Worm (Caenorhabditis elegans) whole organism, L1 larva: ENCODE data around the gene C35A5.3.

Experiments used
- C16A3.4 ChIP-seq: fragments of 150-350 bp; optimal IDR thresholded peaks from 2 replicates; lab custom pipeline; 2014; ENCODE audit warnings: missing biosample characterization, missing genetic modification characterization
- C34B4.2 ChIP-seq: sonication (generic microtip); optimal IDR thresholded peaks from 2 replicates; lab custom pipeline; 2017; ENCODE audit warnings: mild to moderate bottlenecking, missing genetic modification characterization, missing compliant biosample characterization
- Y116A8C.19 ChIP-seq: sonication (generic microtip); optimal IDR thresholded peaks from 2 replicates; lab custom pipeline; 2016; ENCODE audit warnings: missing compliant biosample characterization, missing genetic modification characterization, borderline replicate concordance
- ceh-8 ChIP-seq: fragments of 200-800 bp; sonication (Bioruptor generic); optimal IDR thresholded peaks from 2 replicates; lab custom pipeline; 2018; ENCODE audit warnings: mild to moderate bottlenecking, missing genetic modification characterization, moderate library complexity, missing compliant biosample characterization
- ceh-88 ChIP-seq: fragments of 200-800 bp; sonication (Bioruptor generic); IDR thresholded peaks from 2 replicates; pipeline ENCODE4 v1.3.6; 2022; ENCODE audit warnings: missing genetic modification characterization, missing compliant biosample characterization
- ceh-90 ChIP-seq: sonication (generic microtip); optimal IDR thresholded peaks from 2 replicates; lab custom pipeline; 2016; ENCODE audit warnings: missing genetic modification characterization, missing compliant biosample characterization
- dpl-1 ChIP-seq, 3 experiments: fragments of 150-350 bp in 2 of 3; sonication (generic microtip) in 1 of 3; optimal IDR thresholded peaks; 2 replicates each; lab custom pipeline; 2014 to 2017; ENCODE audit warnings: missing biosample characterization in 3 of 3, missing genetic modification characterization in 3 of 3, missing genetic modification reagents in 3 of 3
- dsc-1 ChIP-seq: sonication (generic microtip); optimal IDR thresholded peaks from 2 replicates; lab custom pipeline; 2016; ENCODE audit warnings: mild to moderate bottlenecking, missing genetic modification characterization, missing compliant biosample characterization
- efl-1 ChIP-seq, 4 experiments: fragments of 150-350 bp; optimal IDR thresholded peaks in 3 of 4; peaks in 1 of 4; 1 replicate in 1 of 4; 2 replicates in 3 of 4; lab custom pipeline; 2014; ENCODE audit warnings: missing biosample characterization in 2 of 4, missing genetic modification characterization in 2 of 4, missing genetic modification reagents in 2 of 4
- elt-2 ChIP-seq: sonication (generic microtip); optimal IDR thresholded peaks from 2 replicates; lab custom pipeline; 2016; ENCODE audit warnings: missing genetic modification characterization, mild to moderate bottlenecking, inconsistent platforms, missing compliant biosample characterization, missing genetic modification reagents
- elt-3 ChIP-seq, 6 experiments: fragments of 150-350 bp in 1 of 6; sonication (generic microtip); optimal IDR thresholded peaks; 2 replicates each; lab custom pipeline; 2017 to 2018; ENCODE audit warnings: missing biosample characterization in 6 of 6, missing genetic modification characterization in 6 of 6, inconsistent platforms in 1 of 6
- ets-5 ChIP-seq: fragments of 200-800 bp; sonication (Bioruptor generic); IDR thresholded peaks from 2 replicates; pipeline ENCODE4 v1.3.6; 2022; ENCODE audit warnings: missing genetic modification characterization, missing compliant biosample characterization
- fkh-10 ChIP-seq: sonication (generic microtip); optimal IDR thresholded peaks from 2 replicates; lab custom pipeline; 2017; ENCODE audit warnings: missing biosample characterization, missing genetic modification reagents, missing genetic modification characterization
- fos-1 ChIP-seq: fragments of 150-350 bp; optimal IDR thresholded peaks from 2 replicates; lab custom pipeline; 2014; ENCODE audit warnings: missing biosample characterization, missing genetic modification characterization
- grh-1 ChIP-seq: fragments of 200-800 bp; sonication (Bioruptor generic); IDR thresholded peaks from 2 replicates; pipeline ENCODE4 v1.3.6; 2022; ENCODE audit warnings: missing genetic modification reagents, missing genetic modification characterization, missing compliant biosample characterization
- hlh-17 ChIP-seq: fragments of 200-800 bp; sonication (Bioruptor generic); optimal IDR thresholded peaks from 2 replicates; lab custom pipeline; 2018; ENCODE audit warnings: missing genetic modification characterization, mild to moderate bottlenecking, missing compliant biosample characterization, moderate library complexity, borderline replicate concordance
- irx-1 ChIP-seq: sonication (generic microtip); optimal IDR thresholded peaks from 2 replicates; lab custom pipeline; 2016; ENCODE audit warnings: missing genetic modification characterization, missing compliant biosample characterization
- isw-1 ChIP-seq: fragments of 200-800 bp; sonication (Bioruptor generic); IDR thresholded peaks from 2 replicates; pipeline ENCODE4 v1.3.6; 2022; ENCODE audit warnings: missing genetic modification characterization, missing compliant biosample characterization
- lin-14 ChIP-seq: fragments of 200-800 bp; sonication (Bioruptor generic); optimal IDR thresholded peaks from 2 replicates; lab custom pipeline; 2018; ENCODE audit warnings: mild to moderate bottlenecking, missing genetic modification characterization, moderate library complexity, missing compliant biosample characterization
- lin-15B ChIP-seq: fragments of 150-350 bp; sonication (generic microtip); optimal IDR thresholded peaks from 3 replicates; lab custom pipeline; 2014; ENCODE audit warnings: missing biosample characterization, missing genetic modification characterization
- lin-39 ChIP-seq: fragments of 150-350 bp; optimal IDR thresholded peaks from 2 replicates; lab custom pipeline; 2014; ENCODE audit warnings: missing biosample characterization, missing genetic modification reagents, missing genetic modification characterization
- lir-3 ChIP-seq: sonication (generic microtip); optimal IDR thresholded peaks from 2 replicates; lab custom pipeline; 2016; ENCODE audit warnings: mild to moderate bottlenecking, missing genetic modification characterization, moderate library complexity, missing compliant biosample characterization; ENCODE audit not compliant: poor library complexity
- lsy-2 ChIP-seq, 2 experiments: fragments of 150-350 bp; optimal IDR thresholded peaks; 2 replicates each; lab custom pipeline; 2014; ENCODE audit warnings: missing biosample characterization in 2 of 2, missing genetic modification characterization in 2 of 2
- mab-9 ChIP-seq: fragments of 200-800 bp; sonication (Bioruptor generic); IDR thresholded peaks from 2 replicates; pipeline ENCODE4 v1.3.6; 2022; ENCODE audit warnings: missing genetic modification reagents, missing genetic modification characterization, missing compliant biosample characterization
- mdl-1 ChIP-seq, 2 experiments: fragments of 150-350 bp; optimal IDR thresholded peaks; 2 replicates each; lab custom pipeline; 2014 to 2017; ENCODE audit warnings: missing biosample characterization in 2 of 2, missing genetic modification characterization in 2 of 2, inconsistent platforms in 1 of 2
- mef-2 ChIP-seq: fragments of 150-350 bp; optimal IDR thresholded peaks from 2 replicates; lab custom pipeline; 2014; ENCODE audit warnings: missing biosample characterization, missing genetic modification characterization
- mep-1 ChIP-seq: fragments of 150-350 bp; optimal IDR thresholded peaks from 2 replicates; lab custom pipeline; 2014; ENCODE audit warnings: missing biosample characterization, missing genetic modification characterization
- nhr-11 ChIP-seq: fragments of 150-350 bp; optimal IDR thresholded peaks from 2 replicates; lab custom pipeline; 2014; ENCODE audit warnings: missing biosample characterization, missing genetic modification characterization
- nhr-19 ChIP-seq: fragments of 200-800 bp; sonication (Bioruptor generic); conservative IDR thresholded peaks from 2 replicates; pipeline ENCODE4 v1.3.6; 2022; ENCODE audit warnings: missing genetic modification characterization, missing compliant biosample characterization
- nhr-20 ChIP-seq: sonication (generic microtip); optimal IDR thresholded peaks from 2 replicates; lab custom pipeline; 2016; ENCODE audit warnings: mild to moderate bottlenecking, missing genetic modification characterization, missing compliant biosample characterization
- nhr-237 ChIP-seq: fragments of 150-350 bp; optimal IDR thresholded peaks from 2 replicates; lab custom pipeline; 2014; ENCODE audit warnings: missing biosample characterization, missing genetic modification characterization
- nhr-71 ChIP-seq: sonication (generic microtip); optimal IDR thresholded peaks from 2 replicates; lab custom pipeline; 2016; ENCODE audit warnings: mild to moderate bottlenecking, missing genetic modification characterization, moderate library complexity, missing compliant biosample characterization
- nhr-76 ChIP-seq: sonication (generic microtip); optimal IDR thresholded peaks from 2 replicates; lab custom pipeline; 2017; ENCODE audit warnings: missing biosample characterization, missing genetic modification characterization
- nhr-77 ChIP-seq: fragments of 150-350 bp; optimal IDR thresholded peaks from 2 replicates; lab custom pipeline; 2014; ENCODE audit warnings: missing biosample characterization, missing genetic modification characterization
- nhr-90 ChIP-seq: sonication (generic microtip); optimal IDR thresholded peaks from 2 replicates; lab custom pipeline; 2016; ENCODE audit warnings: mild to moderate bottlenecking, missing genetic modification characterization, missing compliant biosample characterization; ENCODE audit not compliant: poor library complexity
- rnt-1 ChIP-seq: sonication (generic microtip); optimal IDR thresholded peaks from 2 replicates; lab custom pipeline; 2016; ENCODE audit warnings: mild to moderate bottlenecking, missing genetic modification characterization, moderate library complexity, missing compliant biosample characterization
- skn-1 ChIP-seq: fragments of 150-350 bp; optimal IDR thresholded peaks from 2 replicates; lab custom pipeline; 2014; ENCODE audit warnings: missing biosample characterization, missing genetic modification characterization
- snpc-4 ChIP-seq: fragments of 150-350 bp; optimal IDR thresholded peaks from 2 replicates; lab custom pipeline; 2014; ENCODE audit warnings: missing biosample characterization, missing genetic modification characterization
- sox-4 ChIP-seq: sonication (generic microtip); optimal IDR thresholded peaks from 2 replicates; lab custom pipeline; 2016; ENCODE audit warnings: missing genetic modification characterization, missing compliant biosample characterization
- swsn-7 ChIP-seq: sonication (generic microtip); optimal IDR thresholded peaks from 2 replicates; lab custom pipeline; 2016; ENCODE audit warnings: missing genetic modification characterization, missing compliant biosample characterization
- tbx-2 ChIP-seq: sonication (generic microtip); optimal IDR thresholded peaks from 2 replicates; lab custom pipeline; 2016; ENCODE audit warnings: missing genetic modification characterization, missing compliant biosample characterization
- tlp-1 ChIP-seq: fragments of 150-350 bp; optimal IDR thresholded peaks from 2 replicates; lab custom pipeline; 2014; ENCODE audit warnings: missing biosample characterization, missing genetic modification characterization
- unc-130 ChIP-seq: fragments of 150-350 bp; optimal IDR thresholded peaks from 2 replicates; lab custom pipeline; 2017; ENCODE audit warnings: missing biosample characterization, missing genetic modification characterization, inconsistent platforms
- unc-30 ChIP-seq: sonication (generic microtip); optimal IDR thresholded peaks from 2 replicates; lab custom pipeline; 2017; ENCODE audit warnings: missing biosample characterization, missing genetic modification characterization
- unc-86 ChIP-seq: sonication (generic microtip); optimal IDR thresholded peaks from 2 replicates; lab custom pipeline; 2016; ENCODE audit warnings: missing genetic modification characterization, missing compliant biosample characterization
- unc-98 ChIP-seq: fragments of 200-800 bp; sonication (Bioruptor generic); IDR thresholded peaks from 2 replicates; pipeline ENCODE4 v1.3.6; 2022; ENCODE audit warnings: missing genetic modification characterization, missing compliant biosample characterization
- xbp-1 ChIP-seq: sonication (generic microtip); optimal IDR thresholded peaks from 2 replicates; lab custom pipeline; 2016; ENCODE audit warnings: missing genetic modification characterization, missing compliant biosample characterization
- zag-1 ChIP-seq: fragments of 150-350 bp; optimal IDR thresholded peaks from 2 replicates; lab custom pipeline; 2014; ENCODE audit warnings: missing biosample characterization, missing genetic modification characterization
- ztf-11 ChIP-seq, 2 experiments: sonication (generic microtip); optimal IDR thresholded peaks; 2 replicates each; lab custom pipeline; 2016 to 2017; ENCODE audit warnings: missing genetic modification characterization in 2 of 2, missing biosample characterization in 1 of 2, missing compliant biosample characterization in 1 of 2
- ztf-4 ChIP-seq: fragments of 150-350 bp; optimal IDR thresholded peaks from 2 replicates; lab custom pipeline; 2014; ENCODE audit warnings: missing biosample characterization, missing genetic modification characterization

The C35A5.3 gene

DNA sequence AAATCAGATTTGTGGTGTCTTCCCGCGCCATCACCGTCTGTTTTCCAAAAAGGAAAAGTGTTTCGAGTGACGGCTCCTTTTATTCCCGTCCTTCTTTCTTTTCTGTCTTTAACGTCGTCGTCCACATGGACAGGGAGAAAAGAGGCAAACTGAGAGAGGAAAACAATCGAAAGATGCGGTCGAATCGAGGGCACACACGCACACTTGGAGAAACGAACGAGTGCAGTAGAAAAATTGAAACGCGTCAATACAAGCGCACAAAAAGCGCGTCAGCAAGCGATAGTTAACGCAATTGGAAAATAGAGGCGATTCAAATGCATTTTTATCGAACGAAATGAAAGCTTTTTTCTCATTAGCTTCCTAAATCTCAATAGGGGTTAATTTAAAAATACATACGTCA is 35.6 kb upstream of the C35A5.3 start (continued):
- TF ChIP-seq lir-3 (tag; lab: Kevin White, UChicago) (peak; percentile 86), lin-15B (tag; lab: Kevin White, UChicago) (peak; percentile 79), nhr-77 (tag; lab: Kevin White, UChicago) (peak; percentile 90), tlp-1 (tag; lab: Kevin White, UChicago) (no peak), rnt-1 (tag; lab: Kevin White, UChicago) (peak; percentile 96), skn-1 (peak; percentile 85), lin-14 (peak; percentile 99), C34B4.2 (tag; lab: Kevin White, UChicago) (no peak), unc-130 (tag; lab: Kevin White, UChicago) (peak; percentile 84), ets-5 (no peak), irx-1 (tag; lab: Kevin White, UChicago) (peak; percentile 89), nhr-71 (tag; lab: Kevin White, UChicago) (peak; percentile 96), ceh-90 (peak; percentile 47), tbx-2 (tag; lab: Kevin White, UChicago) (peak; percentile 95), nhr-20 (tag; lab: Kevin White, UChicago) (peak; percentile 95), Y116A8C.19 (tag; lab: Kevin White, UChicago) (no peak), fkh-10 (GFP tag; lab: Kevin White, UChicago) (peak; percentile 84), C16A3.4 (tag; lab: Kevin White, UChicago) (peak; percentile 96), unc-30 (tag; lab: Kevin White, UChicago) (no peak), sox-4 (tag; lab: Kevin White, UChicago) (peak; percentile 79), grh-1 (GFP tag; lab: Robert Waterston, UW) (peak; percentile 92), nhr-76 (tag; lab: Kevin White, UChicago) (no peak), ztf-11 (tag; optimal IDR thresholded peaks at IDR 0.05; lab: Kevin White, UChicago) (peak in 1 of 2 experiments; percentile 80), unc-98 (no peak), nhr-90 (tag; lab: Kevin White, UChicago) (peak; percentile 93), nhr-19 (GFP tag; lab: Robert Waterston, UW) (peak; percentile 94), nhr-237 (tag; lab: Kevin White, UChicago) (peak; percentile 76), nhr-11 (peak; percentile 74), zag-1 (tag; lab: Kevin White, UChicago) (no peak), fos-1 (tag; lab: Kevin White, UChicago) (peak; percentile 92), xbp-1 (tag; lab: Kevin White, UChicago) (peak; percentile 94), lin-39 (tag; lab: Kevin White, UChicago) (peak; percentile 81), isw-1 (GFP tag; lab: Robert Waterston, UW) (peak; percentile 88), mep-1 (tag; lab: Kevin White, UChicago) (peak; percentile 99), ztf-4 (tag; lab: Kevin White, UChicago) (peak; percentile 63), mab-9 (peak; percentile 83), unc-86 (tag; lab: Kevin White, UChicago) (peak; percentile 89), mdl-1 (tag; optimal IDR thresholded peaks at IDR 0.05; lab: Kevin White, UChicago) (peak; percentile 34 to 94), snpc-4 (tag; lab: Kevin White, UChicago) (peak; percentile 88), ceh-8 (peak; percentile 82), elt-3 (tag; optimal IDR thresholded peaks at IDR 0.05; lab: Kevin White, UChicago) (peak in 3 of 6 experiments; percentile 78 to 84 (median 78)), dsc-1 (peak; percentile 92), mef-2 (tag; lab: Kevin White, UChicago) (peak; percentile 72), efl-1 (optimal IDR thresholded peaks at IDR 0.05; lab: Kevin White, UChicago) (peak; percentile 82 to 98), efl-1 (GFP tag; optimal IDR thresholded peaks at IDR 0.05 in 1 of 2; lab: Kevin White, UChicago) (peak; percentile 96 to 100), swsn-7 (tag; lab: Kevin White, UChicago) (peak; percentile 94), hlh-17 (GFP tag; lab: Kevin White, UChicago) (no peak), ceh-88 (GFP tag; lab: Robert Waterston, UW) (peak; percentile 84), elt-2 (peak; percentile 62), dpl-1 (GFP tag; optimal IDR thresholded peaks at IDR 0.05; lab: Kevin White, UChicago) (peak; percentile 96 to 97 (median 97)), lsy-2 (tag; optimal IDR thresholded peaks at IDR 0.05; lab: Kevin White, UChicago) (peak; percentile 93 to 95)
- TF ChIP-seq, all 84 proteins: peak for 63
